Worm (Caenorhabditis elegans) whole organism, L4/young adult: ENCODE data around the gene Y58A7A.1.

ENCODE experiments used
- W03F9.2 ChIP-seq: fragments of 150-350 bp; optimal IDR thresholded peaks from 2 replicates; lab custom pipeline; 2014; ENCODE audit warnings: missing biosample characterization, missing genetic modification characterization
- dao-5 ChIP-seq: sonication (generic microtip); optimal IDR thresholded peaks from 2 replicates; lab custom pipeline; 2016; ENCODE audit warnings: missing genotype, missing genetic modification characterization, moderate library complexity, missing compliant biosample characterization
- him-1 ChIP-seq: sonication (generic microtip); optimal IDR thresholded peaks from 2 replicates; lab custom pipeline; 2016; ENCODE audit warnings: missing genotype, missing genetic modification reagents, missing genetic modification characterization, missing compliant biosample characterization

The Y58A7A.1 gene

DNA sequence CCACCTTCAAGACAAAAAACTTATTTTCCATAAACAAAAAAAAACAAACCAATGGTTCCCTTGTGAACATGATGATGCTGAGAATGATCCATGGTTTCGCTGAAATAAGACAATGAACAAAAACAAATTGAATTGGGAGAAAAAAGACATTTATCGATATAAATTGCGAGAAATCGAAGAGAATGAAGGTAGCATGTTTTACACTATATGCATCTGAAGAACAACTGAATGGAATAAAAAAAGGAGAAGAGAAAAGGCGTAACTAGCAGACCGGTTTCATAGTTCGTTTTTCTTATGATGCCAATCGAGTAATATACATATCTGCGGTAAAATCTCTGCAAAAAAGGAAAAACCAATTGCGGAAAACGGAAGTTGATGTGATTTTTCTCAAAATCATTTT is at the start of gene Y58A7A.1:
Gene Y58A7A.1, minus strand, starts transcription at position 101 of the 400 bp plus-strand sequence.
- no peak for TF ChIP-seq W03F9.2 (tag; lab: Kevin White, UChicago)
- TF ChIP-seq dao-5, result no peak
- TF ChIP-seq him-1 (tag; lab: Kevin White, UChicago), result no peak

DNA sequence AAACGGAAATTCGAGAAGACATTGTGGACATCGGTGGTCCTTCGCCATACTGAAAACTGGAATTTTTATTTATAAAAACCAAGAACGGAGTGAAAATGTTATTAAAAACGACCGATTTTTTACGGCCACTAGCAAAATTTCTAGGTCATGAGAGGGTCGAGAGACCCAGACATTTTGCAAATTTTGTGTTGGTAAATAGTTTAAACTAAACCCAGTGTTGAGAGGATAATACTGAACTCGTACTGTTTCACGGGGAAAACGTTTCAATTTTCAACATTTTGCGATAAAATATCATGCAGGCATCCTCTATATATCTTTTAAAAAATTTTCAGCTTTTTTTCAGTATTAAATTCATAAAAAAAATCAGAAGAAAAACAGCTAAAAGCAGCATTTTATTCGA is 49.8 kb upstream of the Y58A7A.1 start, which contains the start of gene C04F5.9:
Gene C04F5.9, minus strand, starts transcription at position 101 of the 400 bp plus-strand sequence.
- TF ChIP-seq dao-5 (no peak), him-1 (tag; lab: Kevin White, UChicago) (no peak), W03F9.2 (tag; lab: Kevin White, UChicago) (no peak)

DNA sequence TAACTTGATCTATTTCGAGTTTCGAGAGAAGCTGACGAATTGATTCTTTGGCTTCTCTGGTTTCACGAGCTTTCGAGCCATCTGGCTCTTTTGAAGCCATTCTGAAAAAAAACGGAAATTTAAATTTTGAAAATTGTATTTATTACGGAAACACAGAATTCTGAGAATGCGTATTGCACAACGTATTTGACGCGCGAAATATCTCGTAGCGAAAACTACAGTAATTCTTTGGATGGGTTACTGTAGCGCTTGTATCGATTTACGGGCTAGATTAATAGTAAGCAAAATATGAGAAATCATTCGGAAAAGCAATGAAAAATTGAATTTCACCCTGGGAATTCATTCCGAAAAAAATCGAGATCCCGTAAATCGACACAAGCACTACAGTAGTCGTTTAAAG is 44.3 kb upstream of the Y58A7A.1 start, which contains the start of gene C04F5.8:
Gene C04F5.8, minus strand, starts transcription at position 101 of the 400 bp plus-strand sequence.
- TF ChIP-seq dao-5 (no peak), him-1 (tag; lab: Kevin White, UChicago) (no peak), W03F9.2 (tag; lab: Kevin White, UChicago) (no peak)

ce11 chrV:5110684-5111083 is 41.3 kb upstream of the Y58A7A.1 start, which contains the start of gene ugt-63:
Gene ugt-63 (minus strand): TSS chrV:5110772.
- TF ChIP-seq W03F9.2 (tag; lab: Kevin White, UChicago) (no peak), dao-5 (no peak), him-1 (tag; lab: Kevin White, UChicago) (no peak)

DNA sequence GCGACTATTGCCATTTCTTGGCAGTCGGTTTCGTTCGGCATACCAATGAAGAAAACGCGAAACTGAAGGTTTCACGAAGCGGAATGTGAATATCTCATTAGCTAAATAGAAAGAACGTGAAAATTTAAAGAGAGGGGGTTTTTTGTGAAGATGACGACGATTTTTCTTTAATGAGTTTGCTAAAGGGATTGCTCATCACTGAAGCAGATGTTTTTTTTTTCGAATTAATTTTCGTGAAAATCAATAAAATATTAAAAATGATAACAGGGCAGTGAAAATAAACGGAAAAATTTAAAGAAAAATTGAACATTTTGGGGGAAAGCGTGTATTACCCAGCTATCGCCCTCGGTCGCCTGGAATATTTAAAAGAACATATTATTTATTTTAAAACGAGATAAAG is 38.5 kb upstream of the Y58A7A.1 start, which contains the start of gene srab-3:
Gene srab-3, minus strand, starts transcription at position 101 of the 400 bp plus-strand sequence.
- no peak for TF ChIP-seq W03F9.2 (tag; lab: Kevin White, UChicago)
- TF ChIP-seq dao-5, result no peak
- no peak for TF ChIP-seq him-1 (tag; lab: Kevin White, UChicago)

DNA sequence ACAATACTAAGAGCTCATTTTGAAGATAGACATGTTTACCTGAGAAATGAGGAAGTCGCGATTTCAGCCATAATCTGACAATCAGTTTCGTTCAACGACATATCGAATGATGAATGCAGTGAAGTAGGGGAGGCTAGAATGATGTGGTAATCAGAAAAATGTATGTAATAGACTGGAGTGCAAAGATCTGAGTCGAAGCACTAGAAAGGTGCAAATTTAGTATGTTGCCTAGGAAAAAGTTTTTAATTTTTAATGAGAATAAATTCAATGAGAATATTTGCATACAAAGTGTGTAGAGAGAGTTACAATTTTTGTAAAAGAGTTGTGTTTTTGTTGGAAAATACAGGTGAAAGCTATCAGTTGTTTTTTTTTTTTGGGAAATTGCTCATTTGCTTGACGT is 35.6 kb upstream of the Y58A7A.1 start, which contains the start of gene srab-2:
Gene srab-2, minus strand, starts transcription at position 101 of the 400 bp plus-strand sequence.
- no peak for TF ChIP-seq him-1 (tag; lab: Kevin White, UChicago)
- no peak for TF ChIP-seq W03F9.2 (tag; lab: Kevin White, UChicago)
- no peak for TF ChIP-seq dao-5

ce11 chrV:5102017-5102416 is 32.7 kb upstream of the Y58A7A.1 start, which contains the start of gene srab-1:
Gene srab-1 (minus strand): TSS chrV:5102117.
- no peak for TF ChIP-seq him-1 (tag; lab: Kevin White, UChicago)
- TF ChIP-seq W03F9.2 (tag; lab: Kevin White, UChicago), result no peak
- no peak for TF ChIP-seq dao-5

DNA sequence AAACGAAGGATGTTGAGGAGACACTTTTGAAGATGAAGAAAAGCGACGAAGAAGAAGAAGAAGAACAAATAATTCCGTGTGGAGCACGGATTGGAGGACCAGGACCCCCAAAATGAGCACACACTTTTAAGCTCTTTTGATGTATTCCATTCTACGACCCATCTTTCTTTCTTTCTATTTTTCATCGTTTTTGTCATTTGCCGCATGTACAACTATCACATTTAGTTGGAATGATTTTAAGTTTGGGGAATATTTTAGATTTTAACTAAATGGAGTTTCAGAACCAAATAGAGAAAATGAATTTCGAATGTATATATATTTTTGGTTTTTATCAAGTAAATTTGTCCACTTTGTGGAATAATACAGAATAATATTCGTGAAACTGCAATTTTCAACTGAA is 29.6 kb upstream of the Y58A7A.1 start, which contains the start of gene unc-46:
Gene unc-46, minus strand, starts transcription at position 101 of the 400 bp plus-strand sequence.
- no peak for TF ChIP-seq him-1 (tag; lab: Kevin White, UChicago)
- no peak for TF ChIP-seq W03F9.2 (tag; lab: Kevin White, UChicago)
- TF ChIP-seq dao-5, result no peak

ce11 chrV:5097035-5097434 is 27.7 kb upstream of the Y58A7A.1 start, which contains the start of gene C04F5.2:
Gene C04F5.2 (minus strand): TSS chrV:5097135.
- TF ChIP-seq W03F9.2 (tag; lab: Kevin White, UChicago), result no peak
- TF ChIP-seq dao-5, result no peak
- no peak for TF ChIP-seq him-1 (tag; lab: Kevin White, UChicago)

ce11 chrV:5090386-5090785 is 21.0 kb upstream of the Y58A7A.1 start:
- no peak for TF ChIP-seq dao-5
- no peak for TF ChIP-seq W03F9.2 (tag; lab: Kevin White, UChicago)
- no peak for TF ChIP-seq him-1 (tag; lab: Kevin White, UChicago)

ce11 chrV:5089497-5090134 is 20.3 kb upstream of the Y58A7A.1 start, which contains the start of gene glb-32:
Gene glb-32 (minus strand): TSS chrV:5089547.
- TF ChIP-seq him-1 (tag; lab: Kevin White, UChicago), result no peak

DNA sequence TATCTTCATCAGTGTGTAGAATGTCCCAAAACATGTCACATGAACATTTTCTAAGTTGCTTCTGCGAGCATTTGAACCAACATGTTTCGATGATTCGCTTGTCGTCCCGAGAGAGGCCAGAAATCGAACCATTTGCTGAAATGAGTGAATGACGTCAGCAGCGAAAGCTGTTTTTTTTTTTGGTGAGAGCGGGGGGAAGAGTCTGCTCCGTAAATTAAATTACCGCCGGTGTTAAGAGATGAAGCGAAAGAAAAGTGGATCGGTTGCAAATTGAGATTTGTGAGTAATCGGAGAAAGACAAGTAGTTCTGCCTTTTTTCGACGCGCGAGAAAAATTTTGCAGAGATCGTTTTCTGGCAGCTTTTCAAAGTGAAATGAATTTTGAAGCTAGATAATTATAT is 19.0 kb upstream of the Y58A7A.1 start:
- TF ChIP-seq him-1 (tag; lab: Kevin White, UChicago) (no peak), W03F9.2 (tag; lab: Kevin White, UChicago) (no peak), dao-5 (no peak)

DNA sequence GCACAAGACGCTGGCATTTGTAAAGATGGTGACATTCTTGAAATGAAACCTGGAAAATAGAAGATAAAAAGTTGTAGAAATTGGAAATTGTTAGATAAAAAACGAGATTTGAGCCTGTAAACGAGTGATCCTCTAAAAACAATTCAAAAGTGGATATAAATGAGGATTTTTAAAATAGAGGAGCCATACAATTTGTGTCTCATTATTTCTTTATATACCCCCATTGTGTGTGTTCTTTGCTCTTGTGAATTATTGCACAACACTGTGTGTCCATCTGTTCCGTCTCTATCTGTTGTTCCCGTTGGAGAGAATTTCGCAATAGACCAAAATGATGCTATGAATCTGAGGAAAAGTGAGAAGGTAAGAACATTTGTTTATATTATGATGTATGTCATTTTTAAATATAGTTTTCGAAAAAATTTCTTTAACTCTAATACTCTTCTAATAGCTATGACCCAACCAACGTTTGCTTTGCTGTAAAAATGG is 17.6 kb upstream of the Y58A7A.1 start, which contains the start of gene Y58A7A.5:
Gene Y58A7A.5, minus strand, starts transcription at position 51 of the 486 bp plus-strand sequence.
- TF ChIP-seq W03F9.2 (tag; lab: Kevin White, UChicago), result no peak
- TF ChIP-seq dao-5, result no peak
- TF ChIP-seq him-1 (tag; lab: Kevin White, UChicago), result no peak

DNA sequence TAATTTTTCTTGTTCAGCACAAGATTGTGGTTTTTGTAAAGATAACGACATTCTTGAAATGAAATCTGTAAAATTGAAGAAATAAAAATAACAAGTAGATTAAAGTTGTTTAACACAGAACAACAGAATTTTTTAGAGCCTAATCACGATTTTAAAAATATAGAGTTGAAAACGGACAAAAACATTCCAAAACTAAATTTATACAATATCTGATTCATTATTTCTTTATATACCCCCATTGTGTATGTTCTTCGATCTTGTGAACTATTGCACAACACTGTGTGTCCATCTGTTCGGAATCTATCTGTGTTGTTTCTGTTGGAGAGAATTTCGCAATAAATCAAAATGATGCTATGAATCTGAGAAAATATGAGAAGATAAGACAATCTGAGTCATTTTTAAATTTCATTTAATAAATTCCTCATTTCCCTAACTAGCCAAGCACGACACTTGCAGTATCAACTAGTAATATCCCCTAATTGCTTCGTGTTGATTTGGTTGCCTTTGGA is 15.7 kb upstream of the Y58A7A.1 start, which contains the start of gene Y58A7A.4:
Gene Y58A7A.4, minus strand, starts transcription at position 51 of the 509 bp plus-strand sequence.
- TF ChIP-seq dao-5, result no peak
- TF ChIP-seq W03F9.2 (tag; lab: Kevin White, UChicago), result no peak
- no peak for TF ChIP-seq him-1 (tag; lab: Kevin White, UChicago)
